Worm (Caenorhabditis elegans) whole organism, young adult: ENCODE measurements around the gene C18E9.7.

Experiments
- C06A6.2 ChIP-seq: fragments of 200-800 bp; sonication (Bioruptor generic); conservative IDR thresholded peaks from 2 replicates; pipeline ENCODE4 v1.3.6; 2022; ENCODE audit warnings: missing genetic modification characterization, missing compliant biosample characterization
- D2030.7 ChIP-seq: fragments of 200-800 bp; sonication (Bioruptor generic); IDR thresholded peaks from 2 replicates; pipeline ENCODE4 v1.3.6; 2022; ENCODE audit warnings: missing genetic modification reagents, missing genetic modification characterization, missing compliant biosample characterization
- F10E7.11 ChIP-seq: sonication (generic microtip); optimal IDR thresholded peaks from 2 replicates; lab custom pipeline; 2017; ENCODE audit warnings: mild to moderate bottlenecking, missing genetic modification characterization, moderate library complexity, missing compliant biosample characterization
- F22D6.2 ChIP-seq: sonication (generic microtip); optimal IDR thresholded peaks from 2 replicates; lab custom pipeline; 2016; ENCODE audit warnings: mild to moderate bottlenecking, missing genetic modification characterization, missing compliant biosample characterization
- F37B4.10 ChIP-seq: fragments of 200-800 bp; sonication (Bioruptor generic); IDR thresholded peaks from 2 replicates; pipeline ENCODE4 v1.3.6; 2022; ENCODE audit warnings: missing genetic modification characterization, missing compliant biosample characterization
- F52B5.7 ChIP-seq: sonication (generic microtip); optimal IDR thresholded peaks from 2 replicates; lab custom pipeline; 2016; ENCODE audit warnings: mild to moderate bottlenecking, missing genetic modification characterization, missing compliant biosample characterization
- K12H6.12 ChIP-seq: fragments of 200-800 bp; sonication (Bioruptor generic); optimal IDR thresholded peaks from 2 replicates; lab custom pipeline; 2018; ENCODE audit warnings: mild to moderate bottlenecking, missing genetic modification characterization, missing compliant biosample characterization
- T26A5.8 ChIP-seq: sonication (generic microtip); optimal IDR thresholded peaks from 2 replicates; lab custom pipeline; 2016; ENCODE audit warnings: missing genetic modification characterization, missing compliant biosample characterization
- Y53F4B.3 ChIP-seq: fragments of 200-800 bp; sonication (Bioruptor generic); IDR thresholded peaks from 2 replicates; pipeline ENCODE4 v1.3.6; 2022; ENCODE audit warnings: missing genetic modification reagents, missing genetic modification characterization, missing compliant biosample characterization
- Y56A3A.18 ChIP-seq: fragments of 200-800 bp; sonication (Bioruptor generic); IDR thresholded peaks from 2 replicates; pipeline ENCODE4 v1.3.6; 2022; ENCODE audit warnings: missing genetic modification reagents, missing genetic modification characterization, missing compliant biosample characterization
- Y79H2A.3 ChIP-seq: fragments of 200-800 bp; sonication (Bioruptor generic); conservative IDR thresholded peaks from 2 replicates; pipeline ENCODE4 v1.3.6; 2022; ENCODE audit warnings: missing genetic modification reagents, missing genetic modification characterization, missing compliant biosample characterization
- Y95B8A.8 ChIP-seq: fragments of 200-800 bp; sonication (Bioruptor generic); IDR thresholded peaks from 2 replicates; pipeline ENCODE4 v1.3.6; 2022; ENCODE audit warnings: missing genetic modification reagents, missing genetic modification characterization, missing compliant biosample characterization
- ZK185.1 ChIP-seq: sonication (generic microtip); optimal IDR thresholded peaks from 2 replicates; lab custom pipeline; 2016; ENCODE audit warnings: mild to moderate bottlenecking, missing genetic modification characterization, missing compliant biosample characterization; ENCODE audit not compliant: poor library complexity, severe bottlenecking
- bed-2 ChIP-seq: fragments of 200-800 bp; sonication (Bioruptor generic); IDR thresholded peaks from 2 replicates; pipeline ENCODE4 v1.3.6; 2022; ENCODE audit warnings: missing genetic modification reagents, missing genetic modification characterization, missing compliant biosample characterization
- ceh-100 ChIP-seq: fragments of 200-800 bp; sonication (Bioruptor generic); IDR thresholded peaks from 2 replicates; pipeline ENCODE4 v1.3.6; 2022; ENCODE audit warnings: missing genetic modification reagents, missing genetic modification characterization, missing compliant biosample characterization
- ceh-27 ChIP-seq: fragments of 200-800 bp; sonication (Bioruptor generic); optimal IDR thresholded peaks from 2 replicates; lab custom pipeline; 2018; ENCODE audit warnings: mild to moderate bottlenecking, missing genetic modification characterization, moderate library complexity, missing compliant biosample characterization
- ceh-91 ChIP-seq: fragments of 200-800 bp; sonication (Bioruptor generic); IDR thresholded peaks from 2 replicates; pipeline ENCODE4 v1.3.6; 2022; ENCODE audit warnings: missing genetic modification reagents, missing genetic modification characterization, missing compliant biosample characterization
- chd-7 ChIP-seq: sonication (generic microtip); optimal IDR thresholded peaks from 2 replicates; lab custom pipeline; 2016; ENCODE audit warnings: mild to moderate bottlenecking, missing genetic modification characterization, moderate library complexity, missing compliant biosample characterization
- die-1 ChIP-seq: sonication (generic microtip); optimal IDR thresholded peaks from 2 replicates; lab custom pipeline; 2016; ENCODE audit warnings: missing genotype, mild to moderate bottlenecking, missing genetic modification characterization, missing compliant biosample characterization
- dox-1 ChIP-seq: fragments of 200-800 bp; sonication (Bioruptor generic); IDR thresholded peaks from 2 replicates; pipeline ENCODE4 v1.3.6; 2022; ENCODE audit warnings: missing genetic modification reagents, missing genetic modification characterization, missing compliant biosample characterization
- dpl-1 ChIP-seq: fragments of 150-350 bp; optimal IDR thresholded peaks from 2 replicates; lab custom pipeline; 2014; ENCODE audit warnings: missing biosample characterization, missing genetic modification reagents, missing genetic modification characterization
- egl-18 ChIP-seq: fragments of 200-800 bp; sonication (Bioruptor generic); IDR thresholded peaks from 2 replicates; pipeline ENCODE4 v1.3.6; 2022; ENCODE audit warnings: missing genetic modification reagents, missing genetic modification characterization, missing compliant biosample characterization
- egl-44 ChIP-seq: fragments of 200-800 bp; sonication (Bioruptor generic); IDR thresholded peaks from 2 replicates; pipeline ENCODE4 v1.3.6; 2022; ENCODE audit warnings: missing genetic modification reagents, missing genetic modification characterization, missing compliant biosample characterization
- egrh-3 ChIP-seq: fragments of 200-800 bp; sonication (Bioruptor generic); IDR thresholded peaks from 2 replicates; pipeline ENCODE4 v1.3.6; 2022; ENCODE audit warnings: missing genetic modification reagents, missing genetic modification characterization, missing compliant biosample characterization
- fkh-3 ChIP-seq: sonication (generic microtip); optimal IDR thresholded peaks from 2 replicates; lab custom pipeline; 2016; ENCODE audit warnings: mild to moderate bottlenecking, missing genetic modification characterization, missing compliant biosample characterization
- him-1 ChIP-seq: sonication (generic microtip); optimal IDR thresholded peaks from 2 replicates; lab custom pipeline; 2016; ENCODE audit warnings: missing genotype, missing genetic modification reagents, missing genetic modification characterization, missing compliant biosample characterization
- hlh-26 ChIP-seq: fragments of 200-800 bp; sonication (Bioruptor generic); conservative IDR thresholded peaks from 2 replicates; pipeline ENCODE4 v1.3.6; 2022; ENCODE audit warnings: missing genetic modification reagents, missing genetic modification characterization, missing compliant biosample characterization
- hmg-1.2 ChIP-seq: fragments of 200-800 bp; sonication (Bioruptor generic); IDR thresholded peaks from 2 replicates; pipeline ENCODE4 v1.3.6; 2022; ENCODE audit warnings: missing genetic modification reagents, missing genetic modification characterization, missing compliant biosample characterization
- hrde-1 ChIP-seq: sonication (generic microtip); optimal IDR thresholded peaks from 2 replicates; lab custom pipeline; 2016; ENCODE audit warnings: missing genetic modification characterization, mild to moderate bottlenecking, missing compliant biosample characterization, moderate library complexity, missing genotype, missing genetic modification reagents, borderline replicate concordance
- lir-1 ChIP-seq: fragments of 200-800 bp; sonication (Bioruptor generic); conservative IDR thresholded peaks from 2 replicates; pipeline ENCODE4 v1.3.6; 2022; ENCODE audit warnings: missing genetic modification reagents, missing genetic modification characterization, missing compliant biosample characterization
- lsl-1 ChIP-seq: fragments of 200-800 bp; sonication (Bioruptor generic); optimal IDR thresholded peaks from 2 replicates; lab custom pipeline; 2018; ENCODE audit warnings: mild to moderate bottlenecking, missing genetic modification characterization, moderate library complexity, missing compliant biosample characterization
- madf-6 ChIP-seq: fragments of 200-800 bp; sonication (Bioruptor generic); IDR thresholded peaks from 2 replicates; pipeline ENCODE4 v1.3.6; 2022; ENCODE audit warnings: missing genetic modification reagents, missing genetic modification characterization, missing compliant biosample characterization
- madf-8 ChIP-seq: fragments of 200-800 bp; sonication (Bioruptor generic); conservative IDR thresholded peaks from 2 replicates; pipeline ENCODE4 v1.3.6; 2022; ENCODE audit warnings: missing genetic modification reagents, missing genetic modification characterization, missing compliant biosample characterization
- mcd-1 ChIP-seq: fragments of 200-800 bp; sonication (Bioruptor generic); IDR thresholded peaks from 2 replicates; pipeline ENCODE4 v1.3.6; 2022; ENCODE audit warnings: missing genetic modification reagents, missing genetic modification characterization, missing compliant biosample characterization
- mes-4 ChIP-seq: sonication (generic microtip); optimal IDR thresholded peaks from 2 replicates; lab custom pipeline; 2016; ENCODE audit warnings: missing genotype, missing genetic modification characterization, missing compliant biosample characterization
- nhr-179 ChIP-seq: sonication (generic microtip); optimal IDR thresholded peaks from 2 replicates; lab custom pipeline; 2016; ENCODE audit warnings: mild to moderate bottlenecking, missing genetic modification characterization, missing compliant biosample characterization
- nhr-80 ChIP-seq: sonication (generic microtip); optimal IDR thresholded peaks from 2 replicates; lab custom pipeline; 2016; ENCODE audit warnings: missing genetic modification characterization, missing compliant biosample characterization
- pha-4 ChIP-seq: fragments of 150-350 bp; sonication (generic microtip); optimal IDR thresholded peaks from 2 replicates; lab custom pipeline; 2014; ENCODE audit warnings: missing biosample characterization, missing genetic modification reagents, missing genetic modification characterization
- sptf-2 ChIP-seq: fragments of 200-800 bp; sonication (Bioruptor generic); optimal IDR thresholded peaks from 2 replicates; lab custom pipeline; 2018; ENCODE audit warnings: mild to moderate bottlenecking, missing genetic modification characterization, missing compliant biosample characterization
- tbx-9 ChIP-seq: sonication (generic microtip); optimal IDR thresholded peaks from 2 replicates; lab custom pipeline; 2016; ENCODE audit warnings: borderline replicate concordance, missing genetic modification characterization, inconsistent platforms, missing compliant biosample characterization
- unc-130 ChIP-seq: sonication (generic microtip); optimal IDR thresholded peaks from 2 replicates; lab custom pipeline; 2016; ENCODE audit warnings: missing genetic modification reagents, missing genetic modification characterization, missing compliant biosample characterization
- unc-62 ChIP-seq: fragments of 150-350 bp; optimal IDR thresholded peaks from 2 replicates; lab custom pipeline; 2014; ENCODE audit warnings: missing biosample characterization, missing genetic modification reagents, missing genetic modification characterization
- zfh-2 ChIP-seq: fragments of 200-800 bp; sonication (Bioruptor generic); conservative IDR thresholded peaks from 2 replicates; pipeline ENCODE4 v1.3.6; 2022; ENCODE audit warnings: missing genetic modification reagents, missing genetic modification characterization, missing compliant biosample characterization
- ztf-18 ChIP-seq: sonication (generic microtip); optimal IDR thresholded peaks from 2 replicates; lab custom pipeline; 2016; ENCODE audit warnings: missing genotype, mild to moderate bottlenecking, missing genetic modification characterization, missing compliant biosample characterization
- ztf-26 ChIP-seq: sonication (generic microtip); optimal IDR thresholded peaks from 2 replicates; lab custom pipeline; 2017; ENCODE audit warnings: missing genetic modification characterization, missing compliant biosample characterization
- ztf-6 ChIP-seq: fragments of 200-800 bp; sonication (Bioruptor generic); IDR thresholded peaks from 2 replicates; pipeline ENCODE4 v1.3.6; 2022; ENCODE audit warnings: missing genetic modification reagents, missing genetic modification characterization, missing compliant biosample characterization

Gene C18E9.7

ce11 chrII:9013341-9013740, 30.8 kb upstream of the C18E9.7 start:
- TF ChIP-seq chd-7 (peak; percentile 36), ztf-26 (no peak), bed-2 (GFP tag; lab: Robert Waterston, UW) (no peak), F10E7.11 (no peak), unc-62 (GFP tag; lab: Kevin White, UChicago) (no peak), Y95B8A.8 (GFP tag; lab: Robert Waterston, UW) (no peak), mcd-1 (GFP tag; lab: Robert Waterston, UW) (0 out of 2 replicates have a peak, but pooled peaks have one; percentile 40), ceh-91 (GFP tag; lab: Robert Waterston, UW) (no peak), K12H6.12 (tag; lab: Kevin White, UChicago) (peak; percentile 55), ZK185.1 (no peak), F52B5.7 (tag; lab: Kevin White, UChicago) (no peak), mes-4 (no peak), Y79H2A.3 (GFP tag; lab: Robert Waterston, UW) (no peak), F22D6.2 (no peak), madf-8 (GFP tag; lab: Robert Waterston, UW) (no peak), F37B4.10 (no peak), ceh-27 (peak; percentile 31), lsl-1 (GFP tag; lab: Kevin White, UChicago) (no peak), hlh-26 (GFP tag; lab: Robert Waterston, UW) (no peak), fkh-3 (tag; lab: Kevin White, UChicago) (no peak), T26A5.8 (tag; lab: Kevin White, UChicago) (no peak), dox-1 (GFP tag; lab: Robert Waterston, UW) (peak; percentile 41; the same call in 1 of the 2 replicates), C06A6.2 (no peak), egrh-3 (GFP tag; lab: Robert Waterston, UW) (peak; percentile 38; the same call in 1 of the 2 replicates), hmg-1.2 (GFP tag; lab: Robert Waterston, UW) (0 out of 2 replicates have a peak, but pooled peaks have one; percentile 19), lir-1 (no peak), D2030.7 (GFP tag; lab: Robert Waterston, UW) (no peak), ceh-100 (GFP tag; lab: Robert Waterston, UW) (no peak), hrde-1 (tag; lab: Kevin White, UChicago) (no peak), ztf-6 (GFP tag; lab: Robert Waterston, UW) (0 out of 2 replicates have a peak, but pooled peaks have one; percentile 4), sptf-2 (GFP tag; lab: Kevin White, UChicago) (no peak), zfh-2 (GFP tag; lab: Robert Waterston, UW) (peak; percentile 93), pha-4 (tag; lab: Kevin White, UChicago) (no peak), egl-44 (GFP tag; lab: Robert Waterston, UW) (no peak), Y53F4B.3 (GFP tag; lab: Robert Waterston, UW) (no peak), die-1 (tag; lab: Kevin White, UChicago) (no peak), unc-130 (GFP tag; lab: Kevin White, UChicago) (no peak), him-1 (tag; lab: Kevin White, UChicago) (no peak), dpl-1 (GFP tag; lab: Kevin White, UChicago) (no peak), tbx-9 (tag; lab: Kevin White, UChicago) (no peak), madf-6 (GFP tag; lab: Robert Waterston, UW) (no peak), egl-18 (GFP tag; lab: Robert Waterston, UW) (no peak), nhr-179 (tag; lab: Kevin White, UChicago) (no peak), ztf-18 (tag; lab: Kevin White, UChicago) (no peak), nhr-80 (tag; lab: Kevin White, UChicago) (no peak), Y56A3A.18 (no peak)
